Fruit fly (Drosophila melanogaster) whole organism, embryonic: ENCODE data around the gene CG5070.

Source experiments
- CG15011 ChIP-seq: fragments of 200-800 bp; sonication (Bioruptor generic); optimal IDR thresholded peaks from 3 replicates; lab custom pipeline; 2018; ENCODE audit warnings: missing biosample characterization, mild to moderate bottlenecking, missing genetic modification characterization
- CG15601 ChIP-seq: fragments of 200-800 bp; sonication (Bioruptor generic); optimal IDR thresholded peaks from 3 replicates; lab custom pipeline; 2019; ENCODE audit warnings: missing biosample characterization, mild to moderate bottlenecking, missing genetic modification characterization, moderate library complexity
- CG17359 ChIP-seq: fragments of 200-800 bp; sonication (Bioruptor generic); optimal IDR thresholded peaks from 3 replicates; lab custom pipeline; 2018; ENCODE audit warnings: missing biosample characterization, mild to moderate bottlenecking, missing genetic modification characterization, moderate library complexity
- CG1832 ChIP-seq: fragments of 200-800 bp; sonication (Bioruptor generic); optimal IDR thresholded peaks from 2 replicates; lab custom pipeline; 2017; ENCODE audit warnings: missing biosample characterization, mild to moderate bottlenecking, missing genetic modification characterization, inconsistent platforms
- CG18764 ChIP-seq: fragments of 200-800 bp; sonication (Bioruptor generic); optimal IDR thresholded peaks from 3 replicates; lab custom pipeline; 2016; ENCODE audit warnings: missing biosample characterization, missing genetic modification characterization
- CG2202 ChIP-seq: fragments of 200-800 bp; sonication (Bioruptor generic); optimal IDR thresholded peaks from 2 replicates; lab custom pipeline; 2018; ENCODE audit warnings: missing biosample characterization, mild to moderate bottlenecking, missing genetic modification characterization
- CG31388 ChIP-seq: fragments of 200-800 bp; sonication (Bioruptor generic); optimal IDR thresholded peaks from 2 replicates; lab custom pipeline; 2016; ENCODE audit warnings: missing biosample characterization, missing genetic modification characterization
- CG32772 ChIP-seq: fragments of 200-800 bp; sonication (Bioruptor generic); IDR thresholded peaks from 2 replicates; pipeline ENCODE4 v1.3.6; 2022; ENCODE audit warnings: missing biosample characterization, missing genetic modification characterization
- CG33213 ChIP-seq: fragments of 200-800 bp; sonication (Bioruptor generic); optimal IDR thresholded peaks from 3 replicates; lab custom pipeline; 2016; ENCODE audit warnings: missing biosample characterization, missing genetic modification characterization
- CG4282 ChIP-seq: fragments of 200-800 bp; sonication (Bioruptor generic); optimal IDR thresholded peaks from 2 replicates; lab custom pipeline; 2016; ENCODE audit warnings: missing biosample characterization, missing genetic modification characterization
- CG4328 ChIP-seq: fragments of 200-800 bp; sonication (Bioruptor generic); optimal IDR thresholded peaks from 3 replicates; lab custom pipeline; 2017; ENCODE audit warnings: missing biosample characterization, missing genetic modification reagents, missing genetic modification characterization
- CG4360 ChIP-seq: fragments of 200-800 bp; sonication (Bioruptor generic); IDR thresholded peaks from 2 replicates; pipeline ENCODE4 v1.3.6; 2022; ENCODE audit warnings: missing biosample characterization, missing genetic modification characterization
- CG4707 ChIP-seq: fragments of 200-800 bp; sonication (Bioruptor generic); optimal IDR thresholded peaks from 2 replicates; lab custom pipeline; 2018; ENCODE audit warnings: missing biosample characterization, mild to moderate bottlenecking, missing genetic modification characterization, moderate library complexity
- CG6654 ChIP-seq: fragments of 200-800 bp; sonication (Bioruptor generic); optimal IDR thresholded peaks from 2 replicates; lab custom pipeline; 2017; ENCODE audit warnings: missing biosample characterization, mild to moderate bottlenecking, missing genetic modification characterization
- CG8478 ChIP-seq: fragments of >200 bp; optimal IDR thresholded peaks from 2 replicates; lab custom pipeline; 2018
- CG9437 ChIP-seq: fragments of 200-800 bp; sonication (Bioruptor generic); optimal IDR thresholded peaks from 2 replicates; lab custom pipeline; 2018; ENCODE audit warnings: missing biosample characterization, mild to moderate bottlenecking, missing genetic modification characterization
- CG9817 ChIP-seq: fragments of 200-800 bp; sonication (Bioruptor generic); optimal IDR thresholded peaks from 2 replicates; lab custom pipeline; 2018; ENCODE audit warnings: missing biosample characterization, mild to moderate bottlenecking, missing genetic modification characterization, moderate library complexity
- CTCF ChIP-seq: fragments of 200-800 bp; sonication (Bioruptor generic); optimal IDR thresholded peaks from 2 replicates; lab custom pipeline; 2017; ENCODE audit warnings: missing biosample characterization, mild to moderate bottlenecking, missing genetic modification characterization, moderate library complexity
- Dfd ChIP-seq, 2 experiments: fragments of >200 bp; optimal IDR thresholded peaks; 2 replicates each; lab custom pipeline; 2017; ENCODE audit warnings: missing biosample characterization in 2 of 2, missing genetic modification characterization in 2 of 2
- E2f2 ChIP-seq: fragments of 200-800 bp; sonication (Bioruptor generic); IDR thresholded peaks from 2 replicates; pipeline ENCODE4 v1.3.6; 2022; ENCODE audit warnings: missing biosample characterization, missing genetic modification characterization
- Hmr ChIP-seq: fragments of 200-800 bp; sonication (Bioruptor generic); optimal IDR thresholded peaks from 3 replicates; lab custom pipeline; 2017; ENCODE audit warnings: mild to moderate bottlenecking, missing biosample characterization, missing genetic modification reagents, missing genetic modification characterization
- Hr51 ChIP-seq, 2 experiments: fragments of 200-800 bp; sonication (Bioruptor generic); optimal IDR thresholded peaks; 2 replicates in 1 of 2; 3 replicates in 1 of 2; lab custom pipeline; 2016 to 2018; ENCODE audit warnings: missing biosample characterization in 2 of 2, missing genetic modification characterization in 2 of 2, mild to moderate bottlenecking in 1 of 2, moderate library complexity in 1 of 2
- Kr ChIP-seq: fragments of 200-800 bp; sonication (Bioruptor generic); optimal IDR thresholded peaks from 2 replicates; lab custom pipeline; 2017; ENCODE audit warnings: missing biosample characterization, mild to moderate bottlenecking, missing genetic modification characterization
- Lim3 ChIP-seq: fragments of 200-800 bp; sonication (Bioruptor generic); IDR thresholded peaks from 2 replicates; pipeline ENCODE4 v1.3.6; 2022; ENCODE audit warnings: missing biosample characterization, missing genetic modification characterization
- NK7.1 ChIP-seq: fragments of 200-800 bp; sonication (Bioruptor generic); optimal IDR thresholded peaks from 3 replicates; lab custom pipeline; 2016; ENCODE audit warnings: missing biosample characterization, missing genetic modification characterization
- Scr ChIP-seq: fragments of 200-800 bp; sonication (Bioruptor generic); IDR thresholded peaks from 2 replicates; pipeline ENCODE4 v1.3.6; 2022; ENCODE audit warnings: missing biosample characterization, missing genetic modification characterization; ENCODE audit not compliant: partially characterized antibody
- Spps ChIP-seq: fragments of 200-800 bp; sonication (Bioruptor generic); optimal IDR thresholded peaks from 2 replicates; lab custom pipeline; 2018; ENCODE audit warnings: missing biosample characterization, mild to moderate bottlenecking, missing genetic modification characterization
- Usf ChIP-seq: fragments of 200-800 bp; sonication (Bioruptor generic); optimal IDR thresholded peaks from 2 replicates; lab custom pipeline; 2017; ENCODE audit warnings: missing genotype, missing biosample characterization, missing genetic modification characterization
- Xrp1 ChIP-seq: fragments of 200-800 bp; sonication (Bioruptor generic); IDR thresholded peaks from 2 replicates; pipeline ENCODE4 v1.3.6; 2022; ENCODE audit warnings: missing biosample characterization, missing genetic modification characterization
- abd-A ChIP-seq: fragments of 200-800 bp; sonication (Bioruptor generic); optimal IDR thresholded peaks from 3 replicates; lab custom pipeline; 2019; ENCODE audit warnings: missing biosample characterization, mild to moderate bottlenecking, missing genetic modification characterization, moderate library complexity
- ara ChIP-seq: fragments of 200-800 bp; sonication (Bioruptor generic); IDR thresholded peaks from 2 replicates; pipeline ENCODE4 v1.3.6; 2022; ENCODE audit warnings: missing biosample characterization, missing genetic modification characterization
- ase ChIP-seq: fragments of 200-800 bp; sonication (Bioruptor generic); IDR thresholded peaks from 3 replicates; pipeline ENCODE4 v1.3.6; 2022; ENCODE audit warnings: missing biosample characterization, missing genetic modification characterization
- chn ChIP-seq: fragments of 200-800 bp; sonication (Bioruptor generic); optimal IDR thresholded peaks from 2 replicates; lab custom pipeline; 2016; ENCODE audit warnings: missing biosample characterization, missing genetic modification characterization
- crc ChIP-seq: fragments of 200-800 bp; sonication (Bioruptor generic); optimal IDR thresholded peaks from 2 replicates; lab custom pipeline; 2016; ENCODE audit warnings: missing biosample characterization, missing genetic modification characterization
- dysf ChIP-seq: fragments of 200-800 bp; sonication (Bioruptor generic); IDR thresholded peaks from 3 replicates; pipeline ENCODE4 v1.3.6; 2022; ENCODE audit warnings: missing biosample characterization, missing genetic modification characterization
- ewg ChIP-seq: fragments of 200-800 bp; sonication (Bioruptor generic); optimal IDR thresholded peaks from 3 replicates; lab custom pipeline; 2017; ENCODE audit warnings: mild to moderate bottlenecking, missing biosample characterization, missing genetic modification reagents, missing genetic modification characterization
- exex ChIP-seq: fragments of 200-800 bp; sonication (Bioruptor generic); optimal IDR thresholded peaks from 4 replicates; lab custom pipeline; 2018; ENCODE audit warnings: missing biosample characterization, mild to moderate bottlenecking, missing genetic modification characterization, moderate library complexity
- fru ChIP-seq: fragments of >200 bp; optimal IDR thresholded peaks from 2 replicates; lab custom pipeline; 2017
- fu2 ChIP-seq: fragments of 200-800 bp; sonication (Bioruptor generic); optimal IDR thresholded peaks from 2 replicates; lab custom pipeline; 2016; ENCODE audit warnings: missing biosample characterization, missing genetic modification characterization
- gce ChIP-seq: fragments of 200-800 bp; sonication (Bioruptor generic); IDR thresholded peaks from 3 replicates; pipeline ENCODE4 v1.3.6; 2022; ENCODE audit warnings: missing biosample characterization, missing genetic modification characterization
- gcm2 ChIP-seq: fragments of 200-800 bp; sonication (Bioruptor generic); optimal IDR thresholded peaks from 2 replicates; lab custom pipeline; 2016; ENCODE audit warnings: missing biosample characterization, missing genetic modification characterization
- nau ChIP-seq: fragments of 200-800 bp; sonication (Bioruptor generic); optimal IDR thresholded peaks from 3 replicates; lab custom pipeline; 2017; ENCODE audit warnings: missing biosample characterization, mild to moderate bottlenecking, missing genetic modification characterization, missing genetic modification reagents
- nmo ChIP-seq: fragments of 200-800 bp; sonication (Bioruptor generic); optimal IDR thresholded peaks from 2 replicates; lab custom pipeline; 2018; ENCODE audit warnings: missing biosample characterization, mild to moderate bottlenecking, missing genetic modification characterization, moderate library complexity
- otp ChIP-seq: fragments of 200-800 bp; sonication (Bioruptor generic); IDR thresholded peaks from 3 replicates; pipeline ENCODE4, ENCODE4 v1.3.6; 2022; ENCODE audit warnings: missing biosample characterization, missing genetic modification characterization
- prd ChIP-seq, 3 experiments: fragments of >200 bp in 2 of 3; fragments of 200-800 bp in 1 of 3; sonication (Bioruptor generic) in 1 of 3; optimal IDR thresholded peaks in 2 of 3; IDR thresholded peaks in 1 of 3; 2 replicates in 2 of 3; 3 replicates in 1 of 3; pipeline versions ENCODE4 v1.3.6 to Lab custom; 2017 to 2022; ENCODE audit warnings: missing biosample characterization in 1 of 3, missing genetic modification characterization in 1 of 3
- pros ChIP-seq: fragments of 200-800 bp; sonication (Bioruptor generic); optimal IDR thresholded peaks from 3 replicates; lab custom pipeline; 2019; ENCODE audit warnings: missing biosample characterization, mild to moderate bottlenecking, missing genetic modification characterization, moderate library complexity
- psq ChIP-seq: fragments of 200-800 bp; sonication (Bioruptor generic); optimal IDR thresholded peaks from 2 replicates; lab custom pipeline; 2017; ENCODE audit warnings: missing biosample characterization, missing genetic modification characterization
- scrt ChIP-seq: fragments of 200-800 bp; sonication (Bioruptor generic); optimal IDR thresholded peaks from 2 replicates; lab custom pipeline; 2018; ENCODE audit warnings: missing biosample characterization, mild to moderate bottlenecking, missing genetic modification characterization, moderate library complexity
- sna ChIP-seq: fragments of 200-800 bp; sonication (Bioruptor generic); IDR thresholded peaks from 2 replicates; pipeline ENCODE4 v1.3.6; 2022; ENCODE audit warnings: missing biosample characterization, missing genetic modification characterization; ENCODE audit not compliant: partially characterized antibody
- wor ChIP-seq: fragments of 200-800 bp; sonication (Bioruptor generic); IDR thresholded peaks from 2 replicates; pipeline ENCODE4 v1.3.6; 2022; ENCODE audit warnings: missing biosample characterization, missing genetic modification characterization
- zen ChIP-seq: fragments of 200-800 bp; sonication (Bioruptor generic); optimal IDR thresholded peaks from 3 replicates; lab custom pipeline; 2018; ENCODE audit warnings: missing biosample characterization, mild to moderate bottlenecking, missing genetic modification characterization, moderate library complexity
- zen2 ChIP-seq: fragments of 200-800 bp; sonication (Bioruptor generic); IDR thresholded peaks from 3 replicates; pipeline ENCODE4 v1.3.6; 2022; ENCODE audit warnings: missing biosample characterization, missing genetic modification characterization; ENCODE audit not compliant: partially characterized antibody

CG5070 gene

dm6 chrX:17178484-17178921, 24.4 kb upstream of the CG5070 start (continued):
- TF ChIP-seq CG2202 (tag; lab: Kevin White, UChicago) (peak; percentile 71), CTCF (GFP tag; lab: Kevin White, UChicago) (peak; percentile 62), gce (GFP tag; lab: Robert Waterston, UW) (peak; percentile 99), CG8478 (lab: Kevin White, UChicago) (no peak), chn (no peak), Lim3 (GFP tag; lab: Robert Waterston, UW) (no peak), NK7.1 (peak; percentile 96), ara (peak; percentile 99), CG1832 (GFP tag; lab: Kevin White, UChicago) (peak; percentile 37), CG32772 (GFP tag; lab: Robert Waterston, UW) (peak; percentile 99), CG17359 (peak; percentile 98), prd (optimal IDR thresholded peaks at IDR 0.05; lab: Kevin White, UChicago) (no peak), prd (GFP tag; IDR thresholded peaks at IDR 0.05; lab: Robert Waterston, UW) (peak; percentile 99), CG9817 (no peak), abd-A (tag; lab: Kevin White, UChicago) (peak; percentile 65), gcm2 (GFP tag; lab: Kevin White, UChicago) (no peak), Hmr (GFP tag; lab: Kevin White, UChicago) (no peak), CG4707 (GFP tag; lab: Kevin White, UChicago) (no peak), Kr (GFP tag; lab: Kevin White, UChicago) (peak; percentile 63), crc (GFP tag; lab: Kevin White, UChicago) (peak; percentile 84), scrt (GFP tag; lab: Kevin White, UChicago) (peak; percentile 93), CG9437 (GFP tag; lab: Kevin White, UChicago) (no peak), CG15011 (GFP tag; lab: Kevin White, UChicago) (peak; percentile 95), CG4360 (peak; percentile 88), CG15601 (peak; percentile 97), Xrp1 (GFP tag; lab: Robert Waterston, UW) (peak; percentile 100), Hr51 (GFP tag; optimal IDR thresholded peaks at IDR 0.05; lab: Kevin White, UChicago) (no peak), CG18764 (GFP tag; lab: Kevin White, UChicago) (peak; percentile 95), psq (GFP tag; lab: Kevin White, UChicago) (no peak), fu2 (GFP tag; lab: Kevin White, UChicago) (no peak), Usf (peak; percentile 39), CG4328 (peak; percentile 93), ase (GFP tag; lab: Robert Waterston, UW) (peak; percentile 98), zen2 (no peak), CG33213 (peak; percentile 86), exex (tag; lab: Kevin White, UChicago) (peak; percentile 82), otp (GFP tag; lab: Robert Waterston, UW) (peak; percentile 92), CG31388 (GFP tag; lab: Kevin White, UChicago) (peak; percentile 93), pros (GFP tag; lab: Kevin White, UChicago) (peak; percentile 78), nau (GFP tag; lab: Kevin White, UChicago) (peak; percentile 95), dysf (GFP tag; lab: Robert Waterston, UW) (peak; percentile 99), CG4282 (GFP tag; lab: Kevin White, UChicago) (peak; percentile 29), Dfd (GFP tag; optimal IDR thresholded peaks at IDR 0.05; lab: Kevin White, UChicago) (no peak), sna (GFP tag; lab: Robert Waterston, UW) (no peak), wor (GFP tag; lab: Robert Waterston, UW) (peak; percentile 84), Scr (no peak), ewg (no peak), CG6654 (peak; percentile 95), zen (tag; lab: Kevin White, UChicago) (peak; percentile 98), E2f2 (GFP tag; lab: Robert Waterston, UW) (peak; percentile 82), nmo (GFP tag; lab: Kevin White, UChicago) (peak; percentile 99), fru (lab: Kevin White, UChicago) (no peak), Spps (tag; lab: Kevin White, UChicago) (peak; percentile 97)
